Fruit fly (Drosophila melanogaster): ENCODE data around the gene CG42460.

The CG42460 gene

dm6 chr2L:3437068-3437467 lies 48.8 kb upstream of the CG42460 start (continued):
- TF ChIP-seq NK7.1 (GFP tag; optimal IDR thresholded peaks at IDR 0.05): no peak
- no peak for TF ChIP-seq sd (tag; optimal IDR thresholded peaks at IDR 0.05)
- TF ChIP-seq Sox102F (GFP tag; optimal IDR thresholded peaks at IDR 0.05): peak; percentile 78
- TF ChIP-seq jumu (GFP tag; optimal IDR thresholded peaks at IDR 0.05): no peak
- TF ChIP-seq Lim3 (GFP tag; IDR thresholded peaks at IDR 0.05): no peak
- TF ChIP-seq tx (GFP tag; optimal IDR thresholded peaks at IDR 0.05): no peak
- no peak for TF ChIP-seq Neu2 (GFP tag; optimal IDR thresholded peaks at IDR 0.05; ENCODE audit: borderline replicate concordance)
- peak; percentile 61 for TF ChIP-seq CG6254 (GFP tag; optimal IDR thresholded peaks at IDR 0.05)
- TF ChIP-seq stwl (tag; optimal IDR thresholded peaks at IDR 0.05): no peak
- TF ChIP-seq sob (GFP tag; IDR thresholded peaks at IDR 0.05): no peak
- TF ChIP-seq cwo (GFP tag; optimal IDR thresholded peaks at IDR 0.05): peak; percentile 7
- no peak for TF ChIP-seq CG8765 (GFP tag; IDR thresholded peaks at IDR 0.05)
- no peak for TF ChIP-seq knrl (GFP tag; IDR thresholded peaks at IDR 0.05; ENCODE audit: partially characterized antibody)
- no peak for TF ChIP-seq fd3F (GFP tag; optimal IDR thresholded peaks at IDR 0.05)
- peak; percentile 76 for TF ChIP-seq CG12769 (tag; optimal IDR thresholded peaks at IDR 0.05)
- TF ChIP-seq BEAF-32 (GFP tag; optimal IDR thresholded peaks at IDR 0.05): no peak
- TF ChIP-seq kni (GFP tag; optimal IDR thresholded peaks at IDR 0.05): no peak
- TF ChIP-seq Aef1 (GFP tag; IDR thresholded peaks at IDR 0.05): no peak
- peak in 1 of 2 experiments; percentile 22 for TF ChIP-seq Eip74EF (GFP tag; optimal IDR thresholded peaks at IDR 0.05)
- peak; percentile 69 for TF ChIP-seq CG31441 (GFP tag; IDR thresholded peaks at IDR 0.05)
- peak; percentile 80 for TF ChIP-seq gem (tag; optimal IDR thresholded peaks at IDR 0.05)
- TF ChIP-seq CG4820 (GFP tag; optimal IDR thresholded peaks at IDR 0.05): peak; percentile 55
- TF ChIP-seq row (GFP tag; IDR thresholded peaks at IDR 0.05): peak; percentile 70
- no peak for TF ChIP-seq nerfin-2 (GFP tag; IDR thresholded peaks at IDR 0.05; ENCODE audit: partially characterized antibody)
- no peak for TF ChIP-seq CG12299 (tag; optimal IDR thresholded peaks at IDR 0.05)
- peak; percentile 33 for TF ChIP-seq odd (GFP tag; optimal IDR thresholded peaks at IDR 0.05)
- TF ChIP-seq Sry-δ (GFP tag; optimal IDR thresholded peaks at IDR 0.05): no peak
- TF ChIP-seq ftz-f1 (GFP tag; optimal IDR thresholded peaks at IDR 0.05): no peak
- TF ChIP-seq sna (GFP tag; IDR thresholded peaks at IDR 0.05; ENCODE audit: partially characterized antibody): no peak
- no peak for TF ChIP-seq HLH4C (GFP tag; IDR thresholded peaks at IDR 0.05; ENCODE audit: partially characterized antibody)
- TF ChIP-seq Sry-β (GFP tag; optimal IDR thresholded peaks at IDR 0.05): no peak
- TF ChIP-seq CG14667 (GFP tag; IDR thresholded peaks at IDR 0.05): no peak
- peak; percentile 18 to 24 for TF ChIP-seq Pdp1 (GFP tag; optimal IDR thresholded peaks at IDR 0.05)
- no peak for TF ChIP-seq rib (GFP tag; IDR thresholded peaks at IDR 0.05)
- TF ChIP-seq Ssrp (tag; optimal IDR thresholded peaks at IDR 0.05): peak; percentile 25
- TF ChIP-seq CG11560 (tag; IDR thresholded peaks at IDR 0.05): 0 out of 3 replicates have a peak, but pooled peaks have one; percentile 33
- peak; percentile 63 for TF ChIP-seq CG12071 (GFP tag; optimal IDR thresholded peaks at IDR 0.05)
- TF ChIP-seq eyg (GFP tag; optimal IDR thresholded peaks at IDR 0.05): no peak
- TF ChIP-seq esg (GFP tag; conservative IDR thresholded peaks at IDR 0.05): peak; percentile 35; the same call in 1 of the 2 replicates
- no peak for TF ChIP-seq insv (GFP tag; optimal IDR thresholded peaks at IDR 0.05)
- no peak for TF ChIP-seq CG14860 (GFP tag; IDR thresholded peaks at IDR 0.05; ENCODE audit: partially characterized antibody)
- no peak for TF ChIP-seq gfzf (GFP tag; optimal IDR thresholded peaks at IDR 0.05)
- TF ChIP-seq CG17361 (GFP tag; IDR thresholded peaks at IDR 0.05): peak; percentile 31; the same call in 1 of the 3 replicates
- TF ChIP-seq CG1647 (GFP tag; optimal IDR thresholded peaks at IDR 0.05): no peak
- TF ChIP-seq CG1603 (tag; optimal IDR thresholded peaks at IDR 0.05): peak; percentile 89
- no peak for TF ChIP-seq CG16779 (GFP tag; IDR thresholded peaks at IDR 0.05)
- no peak for TF ChIP-seq ro (GFP tag; IDR thresholded peaks at IDR 0.05)
- TF ChIP-seq abd-A (tag; optimal IDR thresholded peaks at IDR 0.05): no peak
- no peak for TF ChIP-seq CG2202 (tag; optimal IDR thresholded peaks at IDR 0.05)
